4 fruit fly cellular contexts compared by ENCODE assay signal in genomic region chr3L:22458898-22459524, dm6.
TF ChIP-seq lines count a peak whose summit lies in the region.

No protein-coding gene starts in this region.

- no peak for TF ChIP-seq CTCF in whole organism, embryonic (GFP tag; optimal IDR thresholded peaks at IDR 0.05; lab: Kevin White, UChicago)

TF ChIP-seq in whole organism, adult, 20 proteins besides CTCF, POLR2A, EP300 and RAD21:
- TF ChIP-seq toe (GFP tag; optimal IDR thresholded peaks at IDR 0.05; lab: Kevin White, UChicago), result no peak
- peak; percentile 26 for TF ChIP-seq Mnt (GFP tag; optimal IDR thresholded peaks at IDR 0.05; lab: Kevin White, UChicago)
- no peak for TF ChIP-seq cic (GFP tag; optimal IDR thresholded peaks at IDR 0.05; lab: Kevin White, UChicago)
- no peak for TF ChIP-seq ovo (GFP tag; optimal IDR thresholded peaks at IDR 0.05; lab: Kevin White, UChicago)
- TF ChIP-seq cnc (optimal IDR thresholded peaks at IDR 0.05; lab: Kevin White, UChicago), result no peak
- TF ChIP-seq pad (GFP tag; optimal IDR thresholded peaks at IDR 0.05; lab: Kevin White, UChicago), result no peak
- TF ChIP-seq bab1 (GFP tag; optimal IDR thresholded peaks at IDR 0.05; lab: Kevin White, UChicago), result no peak

TF ChIP-seq in whole organism, embryonic, 481 proteins besides CTCF, POLR2A, EP300 and RAD21 (continues in another document):
- 0 out of 2 replicates have a peak, but pooled peaks have one; percentile 8 for TF ChIP-seq vvl (GFP tag; IDR thresholded peaks at IDR 0.05; lab: Robert Waterston, UW)
- no peak for TF ChIP-seq tx (GFP tag; optimal IDR thresholded peaks at IDR 0.05; lab: Kevin White, UChicago)
- TF ChIP-seq Adf1 (GFP tag; IDR thresholded peaks at IDR 0.05; lab: Robert Waterston, UW), result peak; percentile 86
- TF ChIP-seq CG9727 (GFP tag; optimal IDR thresholded peaks at IDR 0.05; lab: Kevin White, UChicago), result peak; percentile 11
- TF ChIP-seq ro (GFP tag; IDR thresholded peaks at IDR 0.05; lab: Robert Waterston, UW), result no peak
- no peak for TF ChIP-seq CG6791 (GFP tag; IDR thresholded peaks at IDR 0.05; lab: Robert Waterston, UW; ENCODE audit: partially characterized antibody)
- TF ChIP-seq sug (tag; optimal IDR thresholded peaks at IDR 0.05; lab: Kevin White, UChicago), result peak; percentile 69
- TF ChIP-seq sr (GFP tag; IDR thresholded peaks at IDR 0.05; lab: Robert Waterston, UW), result no peak
- TF ChIP-seq ato (GFP tag; IDR thresholded peaks at IDR 0.05; lab: Robert Waterston, UW; ENCODE audit: partially characterized antibody), result no peak
- no peak for TF ChIP-seq HLH4C (GFP tag; IDR thresholded peaks at IDR 0.05; lab: Robert Waterston, UW; ENCODE audit: partially characterized antibody)
- peak; percentile 19 for TF ChIP-seq CG18262 (tag; optimal IDR thresholded peaks at IDR 0.05; lab: Kevin White, UChicago)
- peak; percentile 49 for TF ChIP-seq ftz-f1 (GFP tag; optimal IDR thresholded peaks at IDR 0.05; lab: Kevin White, UChicago)
- TF ChIP-seq Spps (tag; optimal IDR thresholded peaks at IDR 0.05; lab: Kevin White, UChicago), result no peak
- no peak for TF ChIP-seq Blimp-1 (GFP tag; optimal IDR thresholded peaks at IDR 0.05; lab: Kevin White, UChicago)
- TF ChIP-seq fru (optimal IDR thresholded peaks at IDR 0.05; lab: Kevin White, UChicago), result no peak
- no peak for TF ChIP-seq ATbp (GFP tag; optimal IDR thresholded peaks at IDR 0.05; lab: Kevin White, UChicago)
- no peak for TF ChIP-seq HHEX (GFP tag; optimal IDR thresholded peaks at IDR 0.05; lab: Kevin White, UChicago)
- TF ChIP-seq lab (GFP tag; optimal IDR thresholded peaks at IDR 0.05; lab: Kevin White, UChicago), result no peak
- peak; percentile 41 for TF ChIP-seq CG12769 (tag; optimal IDR thresholded peaks at IDR 0.05; lab: Kevin White, UChicago)
- TF ChIP-seq pan (optimal IDR thresholded peaks at IDR 0.05; lab: Kevin White, UChicago), result no peak
- TF ChIP-seq pan (GFP tag; optimal IDR thresholded peaks at IDR 0.05 in 1 of 2, IDR thresholded peaks at IDR 0.05 in 1 of 2), result no peak
- peak; percentile 39 for TF ChIP-seq odd (GFP tag; optimal IDR thresholded peaks at IDR 0.05; lab: Kevin White, UChicago)
- peak; percentile 11 for TF ChIP-seq Asciz (GFP tag; optimal IDR thresholded peaks at IDR 0.05; lab: Kevin White, UChicago)
- no peak for TF ChIP-seq CG6654 (GFP tag; optimal IDR thresholded peaks at IDR 0.05; lab: Kevin White, UChicago)
- TF ChIP-seq Med (GFP tag; lab: Kevin White, UChicago), result peak; percentile 69
- no peak for TF ChIP-seq Abd-B (GFP tag; optimal IDR thresholded peaks at IDR 0.05; lab: Kevin White, UChicago)
- TF ChIP-seq CG6175 (GFP tag; IDR thresholded peaks at IDR 0.05; lab: Robert Waterston, UW), result no peak
- no peak for TF ChIP-seq Sin3A (optimal IDR thresholded peaks at IDR 0.05; lab: Kevin White, UChicago)
- TF ChIP-seq Sox100B (GFP tag; optimal IDR thresholded peaks at IDR 0.05; lab: Kevin White, UChicago), result peak; percentile 24

TF ChIP-seq in whole organism, prepupa, 60 proteins besides CTCF, POLR2A, EP300 and RAD21:
- TF ChIP-seq CG3919 (GFP tag; optimal IDR thresholded peaks at IDR 0.05; lab: Kevin White, UChicago) (no peak), fkh (GFP tag; optimal IDR thresholded peaks at IDR 0.05; lab: Kevin White, UChicago) (peak; percentile 46), Eip78C (GFP tag; lab: Kevin White, UChicago) (peak; percentile 54), svp (GFP tag; lab: Kevin White, UChicago) (peak; percentile 79), vri (GFP tag; optimal IDR thresholded peaks at IDR 0.05; lab: Kevin White, UChicago) (peak; percentile 12)
TF ChIP-seq in whole organism, prepupa: peak in this region for 4.

TF ChIP-seq in whole organism, pupa, 21 proteins besides CTCF, POLR2A, EP300 and RAD21:
- TF ChIP-seq CG13204 (GFP tag; optimal IDR thresholded peaks at IDR 0.05; lab: Kevin White, UChicago) (peak; percentile 86), CG17806 (tag; optimal IDR thresholded peaks at IDR 0.05; lab: Kevin White, UChicago) (no peak)
